Fruit fly (Drosophila melanogaster): Measurements from ENCODE around the gene Meltrin.

Meltrin gene

dm6 chr3R:14656760-14657604 lies 40.1 kb downstream of the Meltrin start, which contains the start of gene CG3505 (continued):
- TF ChIP-seq CG2202 (tag; optimal IDR thresholded peaks at IDR 0.05) (no peak), az2 (GFP tag; optimal IDR thresholded peaks at IDR 0.05) (no peak), maf-S (GFP tag; optimal IDR thresholded peaks at IDR 0.05) (no peak), cad (GFP tag; optimal IDR thresholded peaks at IDR 0.05) (no peak), Dll (GFP tag; IDR thresholded peaks at IDR 0.05; ENCODE audit: partially characterized antibody) (no peak), gcm2 (GFP tag; optimal IDR thresholded peaks at IDR 0.05) (peak; percentile 15), NC2α (GFP tag; optimal IDR thresholded peaks at IDR 0.05) (no peak), Mrtf (GFP tag; IDR thresholded peaks at IDR 0.05) (no peak), lola (GFP tag; optimal IDR thresholded peaks at IDR 0.05) (no peak), CG12155 (GFP tag; optimal IDR thresholded peaks at IDR 0.05) (no peak), slbo (GFP tag; IDR thresholded peaks at IDR 0.05) (peak; percentile 64), odd (GFP tag; optimal IDR thresholded peaks at IDR 0.05) (peak; percentile 30), Dref (GFP tag; IDR thresholded peaks at IDR 0.05) (peak; percentile 94), lmd (GFP tag; IDR thresholded peaks at IDR 0.05) (peak; percentile 14; the same call in 1 of the 2 replicates), CG11093 (GFP tag; IDR thresholded peaks at IDR 0.05) (no peak), Eip74EF (GFP tag; optimal IDR thresholded peaks at IDR 0.05) (no peak), Lhr (GFP tag; optimal IDR thresholded peaks at IDR 0.05) (peak; percentile 61), ab (GFP tag; optimal IDR thresholded peaks at IDR 0.05) (no peak), dpn (GFP tag; optimal IDR thresholded peaks at IDR 0.05) (peak in 1 of 2 experiments; percentile 40), GATAe (GFP tag; conservative IDR thresholded peaks at IDR 0.05) (no peak), CG12744 (GFP tag; optimal IDR thresholded peaks at IDR 0.05) (no peak), CG17829 (tag; optimal IDR thresholded peaks at IDR 0.05) (no peak), CG43689 (GFP tag; IDR thresholded peaks at IDR 0.05) (peak; percentile 11; the same call in 1 of the 2 replicates), Lim3 (GFP tag; IDR thresholded peaks at IDR 0.05) (no peak), CG1024 (GFP tag; IDR thresholded peaks at IDR 0.05) (no peak), CG13123 (GFP tag; optimal IDR thresholded peaks at IDR 0.05) (no peak), abd-A (tag; optimal IDR thresholded peaks at IDR 0.05) (no peak), tin (GFP tag; optimal IDR thresholded peaks at IDR 0.05) (no peak), CG8281 (tag; optimal IDR thresholded peaks at IDR 0.05) (no peak), bbx (GFP tag; IDR thresholded peaks at IDR 0.05; ENCODE audit: partially characterized antibody) (peak; percentile 50; the same call in 1 of the 2 replicates), CG17385 (GFP tag; optimal IDR thresholded peaks at IDR 0.05) (peak; percentile 50), Vsx1 (GFP tag; optimal IDR thresholded peaks at IDR 0.05) (no peak), Fer3 (tag; optimal IDR thresholded peaks at IDR 0.05) (peak; percentile 44), hth (optimal IDR thresholded peaks at IDR 0.05) (no peak), amos (GFP tag; IDR thresholded peaks at IDR 0.05; ENCODE audit: partially characterized antibody) (peak; percentile 40; the same call in 1 of the 2 replicates), ATbp (GFP tag; optimal IDR thresholded peaks at IDR 0.05) (peak; percentile 3), CG8765 (GFP tag; IDR thresholded peaks at IDR 0.05) (no peak), Hr3 (GFP tag; optimal IDR thresholded peaks at IDR 0.05) (peak; percentile 1), chn (GFP tag; optimal IDR thresholded peaks at IDR 0.05) (no peak), CG8924 (tag; optimal IDR thresholded peaks at IDR 0.05) (peak; percentile 20), wdn (GFP tag; IDR thresholded peaks at IDR 0.05) (no peak), CHES-1-like (GFP tag; optimal IDR thresholded peaks at IDR 0.05) (no peak), org-1 (GFP tag; optimal IDR thresholded peaks at IDR 0.05) (no peak), CG1602 (GFP tag; optimal IDR thresholded peaks at IDR 0.05) (no peak), CG4404 (GFP tag; IDR thresholded peaks at IDR 0.05) (no peak), CG12299 (tag; optimal IDR thresholded peaks at IDR 0.05) (peak; percentile 2), dysf (GFP tag; IDR thresholded peaks at IDR 0.05) (0 out of 3 replicates have a peak, but pooled peaks have one; percentile 36), ro (GFP tag; IDR thresholded peaks at IDR 0.05) (no peak), zfh1 (GFP tag; IDR thresholded peaks at IDR 0.05) (peak; percentile 45; the same call in 1 of the 3 replicates), pzg (GFP tag; optimal IDR thresholded peaks at IDR 0.05) (peak; percentile 96)

Data from whole organism, embryonic.